Worm (Caenorhabditis elegans) whole organism, late embryonic: Measurements from ENCODE around the gene T08B6.4.

Experiments used
- C38D4.7 ChIP-seq: fragments of 200-800 bp; sonication (Bioruptor generic); optimal IDR thresholded peaks from 2 replicates; lab custom pipeline; 2018; ENCODE audit warnings: mild to moderate bottlenecking, missing genetic modification characterization, moderate library complexity, missing compliant biosample characterization
- ceh-18 ChIP-seq: sonication (generic microtip); optimal IDR thresholded peaks from 2 replicates; lab custom pipeline; 2016; ENCODE audit warnings: missing genetic modification characterization, missing compliant biosample characterization
- ceh-6 ChIP-seq: fragments of 200-800 bp; sonication (Bioruptor generic); optimal IDR thresholded peaks from 2 replicates; lab custom pipeline; 2018; ENCODE audit warnings: mild to moderate bottlenecking, missing genetic modification characterization, missing compliant biosample characterization
- elt-4 ChIP-seq: sonication (generic microtip); optimal IDR thresholded peaks from 2 replicates; lab custom pipeline; 2016; ENCODE audit warnings: missing genetic modification characterization, missing compliant biosample characterization
- fax-1 ChIP-seq: sonication (generic microtip); optimal IDR thresholded peaks from 2 replicates; lab custom pipeline; 2016; ENCODE audit warnings: missing genotype, missing genetic modification characterization, missing compliant biosample characterization
- fkh-6 ChIP-seq: sonication (generic microtip); optimal IDR thresholded peaks from 2 replicates; lab custom pipeline; 2016; ENCODE audit warnings: missing genetic modification characterization, missing compliant biosample characterization
- lim-6 ChIP-seq: sonication (generic microtip); optimal IDR thresholded peaks from 2 replicates; lab custom pipeline; 2016; ENCODE audit warnings: missing genetic modification characterization, missing compliant biosample characterization
- madf-2 ChIP-seq: sonication (generic microtip); optimal IDR thresholded peaks from 2 replicates; lab custom pipeline; 2017; ENCODE audit warnings: missing genetic modification characterization, missing compliant biosample characterization
- mec-3 ChIP-seq: sonication (generic microtip); optimal IDR thresholded peaks from 2 replicates; lab custom pipeline; 2016; ENCODE audit warnings: borderline replicate concordance, missing genetic modification characterization, missing compliant biosample characterization
- pag-3 ChIP-seq: sonication (generic microtip); optimal IDR thresholded peaks from 2 replicates; lab custom pipeline; 2016; ENCODE audit warnings: missing compliant biosample characterization, missing genetic modification characterization, borderline replicate concordance
- pax-1 ChIP-seq: fragments of 150-350 bp; optimal IDR thresholded peaks from 2 replicates; lab custom pipeline; 2014; ENCODE audit warnings: missing biosample characterization, missing genetic modification characterization
- pha-2 ChIP-seq: sonication (generic microtip); optimal IDR thresholded peaks from 2 replicates; lab custom pipeline; 2017; ENCODE audit warnings: mild to moderate bottlenecking, missing genetic modification characterization, missing compliant biosample characterization
- pros-1 ChIP-seq: fragments of 150-350 bp; optimal IDR thresholded peaks from 2 replicates; lab custom pipeline; 2014; ENCODE audit warnings: missing biosample characterization, missing genetic modification reagents, missing genetic modification characterization
- ref-2 ChIP-seq: sonication (generic microtip); optimal IDR thresholded peaks from 2 replicates; lab custom pipeline; 2016; ENCODE audit warnings: missing genetic modification characterization, missing compliant biosample characterization
- sox-2 ChIP-seq: fragments of 200-800 bp; sonication (Bioruptor generic); IDR thresholded peaks from 2 replicates; pipeline ENCODE4 v1.3.6; 2022; ENCODE audit warnings: missing genetic modification reagents, missing genetic modification characterization, missing compliant biosample characterization
- ttx-3 ChIP-seq: sonication (generic microtip); optimal IDR thresholded peaks from 2 replicates; lab custom pipeline; 2016; ENCODE audit warnings: missing genetic modification reagents, missing genetic modification characterization, missing compliant biosample characterization
- zip-5 ChIP-seq: sonication (generic microtip); optimal IDR thresholded peaks from 2 replicates; lab custom pipeline; 2016; ENCODE audit warnings: missing genetic modification characterization, missing compliant biosample characterization
- ztf-16 ChIP-seq: sonication (generic microtip); optimal IDR thresholded peaks from 2 replicates; lab custom pipeline; 2017; ENCODE audit warnings: missing genetic modification characterization, missing compliant biosample characterization

T08B6.4 gene

ce11 chrIV:4953887-4954286 is 48.4 kb downstream of the T08B6.4 start, which contains the start of gene str-163:
Gene str-163 (plus strand): TSS chrIV:4954187.
- TF ChIP-seq zip-5 (tag; lab: Kevin White, UChicago) (no peak), madf-2 (tag; lab: Kevin White, UChicago) (no peak), mec-3 (no peak), pag-3 (no peak), ceh-18 (tag; lab: Kevin White, UChicago) (no peak), elt-4 (tag; lab: Kevin White, UChicago) (no peak), C38D4.7 (GFP tag; lab: Kevin White, UChicago) (no peak), ttx-3 (no peak), pha-2 (tag; lab: Kevin White, UChicago) (no peak), fkh-6 (tag; lab: Kevin White, UChicago) (no peak), ref-2 (tag; lab: Kevin White, UChicago) (no peak), ceh-6 (GFP tag; lab: Kevin White, UChicago) (no peak), pros-1 (tag; lab: Kevin White, UChicago) (no peak), ztf-16 (tag; lab: Kevin White, UChicago) (no peak), pax-1 (no peak), sox-2 (GFP tag; lab: Robert Waterston, UW) (no peak), lim-6 (tag; lab: Kevin White, UChicago) (no peak), fax-1 (tag; lab: Kevin White, UChicago) (no peak)
